Worm (Caenorhabditis elegans): ENCODE data around the gene F26F4.2.

ce11 chrIII:4861744-4862401 lies 49.2 kb upstream of the F26F4.2 start, which contains the start of the genes C35D10.10 and C35D10.5:
- TF ChIP-seq klf-2 (GFP tag; conservative IDR thresholded peaks at IDR 0.05), result no peak
- no peak for TF ChIP-seq flt-1 (GFP tag; IDR thresholded peaks at IDR 0.05)
- no peak for TF ChIP-seq T22C8.4 (GFP tag; IDR thresholded peaks at IDR 0.05)
- no peak for TF ChIP-seq ztf-29 (GFP tag; IDR thresholded peaks at IDR 0.05)
- TF ChIP-seq cog-1 (tag; optimal IDR thresholded peaks at IDR 0.05), result no peak
- TF ChIP-seq med-1 (GFP tag; optimal IDR thresholded peaks at IDR 0.05; ENCODE audit: insufficient read depth), result no peak

Data from whole organism, midembryonic.